Fruit fly (Drosophila melanogaster): ENCODE data around the gene CG6125.

The CG6125 gene

dm6 chr3R:15414936-15415601 lies 8.2 kb upstream of the CG6125 start:
- TF ChIP-seq cic (GFP tag; optimal IDR thresholded peaks at IDR 0.05) (no peak), Crg-1 (GFP tag; optimal IDR thresholded peaks at IDR 0.05) (no peak), ovo (GFP tag; optimal IDR thresholded peaks at IDR 0.05) (no peak), bab1 (GFP tag; optimal IDR thresholded peaks at IDR 0.05) (no peak), CG12768 (GFP tag; optimal IDR thresholded peaks at IDR 0.05) (no peak), cnc (optimal IDR thresholded peaks at IDR 0.05) (no peak), Hr96 (GFP tag; optimal IDR thresholded peaks at IDR 0.05) (no peak), CG33017 (tag; optimal IDR thresholded peaks at IDR 0.05) (no peak), kay (GFP tag; ENCODE audit: borderline replicate concordance) (no peak), Mnt (GFP tag; optimal IDR thresholded peaks at IDR 0.05) (no peak), tj (GFP tag; optimal IDR thresholded peaks at IDR 0.05) (no peak), toe (GFP tag; optimal IDR thresholded peaks at IDR 0.05) (no peak), CG1620 (GFP tag; optimal IDR thresholded peaks at IDR 0.05) (no peak)

dm6 chr3R:15410689-15411587 lies 4.1 kb upstream of the CG6125 start:
- no peak for TF ChIP-seq bab1 (GFP tag; optimal IDR thresholded peaks at IDR 0.05)
- no peak for TF ChIP-seq ovo (GFP tag; optimal IDR thresholded peaks at IDR 0.05)
- no peak for TF ChIP-seq CG11617 (GFP tag; optimal IDR thresholded peaks at IDR 0.05)
- peak; percentile 65 for TF ChIP-seq CG12768 (GFP tag; optimal IDR thresholded peaks at IDR 0.05)
- TF ChIP-seq kay (GFP tag; ENCODE audit: borderline replicate concordance): peak; percentile 79
- no peak for TF ChIP-seq Mnt (GFP tag; optimal IDR thresholded peaks at IDR 0.05)
- peak; percentile 99 for TF ChIP-seq tj (GFP tag; optimal IDR thresholded peaks at IDR 0.05)
- TF ChIP-seq CG14711 (tag; optimal IDR thresholded peaks at IDR 0.05): no peak

dm6 chr3R:15409772-15410688 lies 3.2 kb upstream of the CG6125 start:
- no peak for TF ChIP-seq bab1 (GFP tag; optimal IDR thresholded peaks at IDR 0.05)
- TF ChIP-seq CG33017 (tag; optimal IDR thresholded peaks at IDR 0.05): no peak
- TF ChIP-seq toe (GFP tag; optimal IDR thresholded peaks at IDR 0.05): no peak
- no peak for TF ChIP-seq cic (GFP tag; optimal IDR thresholded peaks at IDR 0.05)
- TF ChIP-seq Clk (GFP tag; optimal IDR thresholded peaks at IDR 0.05): no peak
- peak; percentile 65 to 67 for TF ChIP-seq cnc (optimal IDR thresholded peaks at IDR 0.05)
- peak; percentile 9 for TF ChIP-seq CG1620 (GFP tag; optimal IDR thresholded peaks at IDR 0.05)
- no peak for TF ChIP-seq kay (GFP tag; ENCODE audit: borderline replicate concordance)
- TF ChIP-seq ovo (GFP tag; optimal IDR thresholded peaks at IDR 0.05): no peak
- no peak for TF ChIP-seq Hr96 (GFP tag; optimal IDR thresholded peaks at IDR 0.05)
- peak; percentile 43 for TF ChIP-seq CG5204 (GFP tag; optimal IDR thresholded peaks at IDR 0.05)
- no peak for TF ChIP-seq pad (GFP tag; optimal IDR thresholded peaks at IDR 0.05)
- no peak for TF ChIP-seq CG7101 (tag; optimal IDR thresholded peaks at IDR 0.05)
- TF ChIP-seq tj (GFP tag; optimal IDR thresholded peaks at IDR 0.05): no peak
- no peak for TF ChIP-seq CG14711 (tag; optimal IDR thresholded peaks at IDR 0.05)
- TF ChIP-seq CG7045 (GFP tag; optimal IDR thresholded peaks at IDR 0.05): peak; percentile 26
- TF ChIP-seq Mnt (GFP tag; optimal IDR thresholded peaks at IDR 0.05): no peak

- no peak for TF ChIP-seq Crg-1 (GFP tag; optimal IDR thresholded peaks at IDR 0.05)
- no peak for TF ChIP-seq Clk (GFP tag; optimal IDR thresholded peaks at IDR 0.05)
- no peak for TF ChIP-seq bab1 (GFP tag; optimal IDR thresholded peaks at IDR 0.05)
- no peak for TF ChIP-seq CG5204 (GFP tag; optimal IDR thresholded peaks at IDR 0.05)
- TF ChIP-seq toe (GFP tag; optimal IDR thresholded peaks at IDR 0.05): no peak
These were observed 2.4 kb upstream of the CG6125 start for dm6 chr3R:15409110-15409771.

dm6 chr3R:15408131-15408731 lies 1.4 kb upstream of the CG6125 start, which contains the start of gene Atx2:
TSS of gene Atx2 (plus strand) at chr3R:15408423.
- TF ChIP-seq Hr96 (GFP tag; optimal IDR thresholded peaks at IDR 0.05) (peak; percentile 62), cnc (optimal IDR thresholded peaks at IDR 0.05) (no peak), Mnt (GFP tag; optimal IDR thresholded peaks at IDR 0.05) (peak; percentile 49), Crg-1 (GFP tag; optimal IDR thresholded peaks at IDR 0.05) (peak; percentile 80), cic (GFP tag; optimal IDR thresholded peaks at IDR 0.05) (peak; percentile 32), toe (GFP tag; optimal IDR thresholded peaks at IDR 0.05) (peak; percentile 56), CG14711 (tag; optimal IDR thresholded peaks at IDR 0.05) (peak; percentile 41), CG1620 (GFP tag; optimal IDR thresholded peaks at IDR 0.05) (peak; percentile 64), pad (GFP tag; optimal IDR thresholded peaks at IDR 0.05) (peak; percentile 31), bab1 (GFP tag; optimal IDR thresholded peaks at IDR 0.05) (peak; percentile 62), CG33017 (tag; optimal IDR thresholded peaks at IDR 0.05) (no peak), ovo (GFP tag; optimal IDR thresholded peaks at IDR 0.05) (peak; percentile 38), CG7101 (tag; optimal IDR thresholded peaks at IDR 0.05) (peak; percentile 57), CG7045 (GFP tag; optimal IDR thresholded peaks at IDR 0.05) (no peak), CG5204 (GFP tag; optimal IDR thresholded peaks at IDR 0.05) (peak; percentile 29), kay (GFP tag; ENCODE audit: borderline replicate concordance) (no peak), CG12768 (GFP tag; optimal IDR thresholded peaks at IDR 0.05) (no peak), tj (GFP tag; optimal IDR thresholded peaks at IDR 0.05) (peak; percentile 44), Clk (GFP tag; optimal IDR thresholded peaks at IDR 0.05) (no peak), CG11617 (GFP tag; optimal IDR thresholded peaks at IDR 0.05) (peak; percentile 20)

Measured in whole organism, adult.